Worm (Caenorhabditis elegans): ENCODE measurements around the gene sra-33.

sra-33 gene

DNA sequence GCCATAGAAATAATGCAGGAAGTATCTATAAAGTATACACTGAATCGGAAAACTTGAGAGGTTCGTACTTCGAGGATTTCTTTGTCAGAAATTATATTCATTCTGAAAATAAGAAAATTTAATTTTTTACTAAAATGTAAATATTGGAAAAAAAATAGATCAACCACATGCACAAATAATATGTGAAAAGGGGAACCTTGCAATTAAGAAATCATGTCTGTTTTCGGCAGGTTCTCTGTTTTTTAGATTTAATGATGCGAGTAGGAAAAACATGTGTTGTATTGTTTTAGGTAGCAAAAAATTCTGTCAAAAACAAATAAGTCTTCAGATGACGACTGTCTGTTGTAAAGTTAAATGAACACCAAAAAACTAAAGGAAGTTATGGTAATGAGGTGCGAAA, at the start of gene sra-33:
Gene sra-33 (minus strand): TSS at position 101 of the 400 bp plus-strand sequence.
- TF ChIP-seq tab-1 (GFP tag; IDR thresholded peaks at IDR 0.05): no peak

DNA sequence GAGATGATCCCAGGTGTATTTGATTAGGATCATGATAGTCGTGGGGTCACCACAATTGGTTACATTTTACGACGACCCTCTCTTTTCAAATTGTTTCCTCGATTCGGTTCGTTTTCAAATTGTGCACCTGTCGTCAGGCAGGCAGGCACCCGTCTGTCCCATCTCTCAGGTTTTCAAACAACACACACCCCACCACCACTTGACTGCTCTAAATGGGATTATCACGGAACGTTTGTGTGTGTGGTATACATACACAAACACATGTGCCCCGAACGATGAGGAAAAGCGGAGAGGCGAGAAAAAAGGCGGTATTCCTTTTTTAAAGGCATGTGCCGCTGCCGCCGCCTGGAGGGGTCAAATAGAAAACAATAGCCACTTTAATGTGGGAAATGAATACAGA, 48.3 kb upstream of the sra-33 start:
- 0 out of 2 replicates have a peak, but pooled peaks have one; percentile 25 for TF ChIP-seq ref-1 (GFP tag; conservative IDR thresholded peaks at IDR 0.05)
- TF ChIP-seq ztf-29 (GFP tag; IDR thresholded peaks at IDR 0.05): no peak
- TF ChIP-seq flt-1 (GFP tag; IDR thresholded peaks at IDR 0.05): 0 out of 2 replicates have a peak, but pooled peaks have one; percentile 27
- no peak for TF ChIP-seq klf-2 (GFP tag; conservative IDR thresholded peaks at IDR 0.05)
- TF ChIP-seq T22C8.4 (GFP tag; IDR thresholded peaks at IDR 0.05): no peak

DNA sequence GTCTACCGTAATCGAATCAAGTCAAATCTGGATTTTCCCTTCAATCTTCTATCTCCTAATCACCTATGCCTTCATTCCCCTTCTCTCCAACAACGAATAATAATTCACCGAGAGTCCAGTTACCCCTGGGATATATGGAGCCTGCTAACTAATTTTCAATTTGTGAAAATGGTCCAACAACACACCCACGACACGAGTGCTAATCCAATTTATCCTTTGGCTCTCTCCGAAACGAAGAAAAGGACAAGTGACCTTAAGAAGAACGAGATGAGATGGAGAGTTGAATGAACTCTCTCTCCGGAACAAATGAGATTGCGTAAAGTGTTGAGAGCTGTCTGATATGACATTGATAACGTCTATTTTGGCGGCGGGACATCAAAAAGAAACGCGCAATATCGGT, 47.3 kb upstream of the sra-33 start:
- TF ChIP-seq ztf-23 (GFP tag; IDR thresholded peaks at IDR 0.05) (no peak), tab-1 (GFP tag; IDR thresholded peaks at IDR 0.05) (no peak), klf-2 (GFP tag; conservative IDR thresholded peaks at IDR 0.05) (no peak), ztf-29 (GFP tag; IDR thresholded peaks at IDR 0.05) (no peak), ref-1 (GFP tag; conservative IDR thresholded peaks at IDR 0.05) (no peak), med-1 (GFP tag; optimal IDR thresholded peaks at IDR 0.05; ENCODE audit: insufficient read depth) (no peak), flt-1 (GFP tag; IDR thresholded peaks at IDR 0.05) (no peak), cog-1 (tag; optimal IDR thresholded peaks at IDR 0.05) (no peak), T22C8.4 (GFP tag; IDR thresholded peaks at IDR 0.05) (no peak)

DNA sequence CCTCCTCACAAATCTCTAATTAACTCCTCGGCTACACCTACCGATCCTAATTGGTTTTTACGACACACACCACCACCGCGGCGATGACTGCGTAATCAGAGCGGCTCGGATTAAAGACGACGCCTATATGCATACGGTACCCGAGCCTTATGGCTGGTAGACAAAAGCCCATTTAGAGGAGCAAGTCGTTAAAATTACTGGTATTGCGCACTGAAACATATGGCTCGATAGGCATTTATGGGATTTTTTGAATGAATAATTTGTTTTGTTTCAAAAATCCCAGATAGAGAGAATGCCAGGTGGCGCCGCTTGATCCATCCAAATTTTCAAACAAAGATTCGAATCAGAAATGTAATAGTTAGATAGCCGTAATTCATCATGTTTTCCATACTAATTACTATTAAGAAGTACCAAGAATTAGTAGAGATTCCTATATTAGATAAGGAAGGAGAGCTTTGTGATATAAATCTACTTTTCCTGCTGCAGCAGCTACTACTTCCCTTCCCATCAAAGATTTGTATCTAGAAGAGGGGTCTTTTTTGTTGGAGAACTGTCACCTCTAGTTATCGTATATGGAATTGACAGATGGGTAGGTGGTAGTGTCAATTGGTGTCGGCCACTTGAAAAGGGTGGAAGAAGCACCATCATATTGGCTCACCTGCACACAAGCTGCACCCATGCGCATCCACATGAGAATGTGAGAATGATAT, 46.3 kb upstream of the sra-33 start:
- TF ChIP-seq flt-1 (GFP tag; IDR thresholded peaks at IDR 0.05) (no peak), ref-1 (GFP tag; conservative IDR thresholded peaks at IDR 0.05) (no peak), ztf-23 (GFP tag; IDR thresholded peaks at IDR 0.05) (no peak), T22C8.4 (GFP tag; IDR thresholded peaks at IDR 0.05) (no peak)

DNA sequence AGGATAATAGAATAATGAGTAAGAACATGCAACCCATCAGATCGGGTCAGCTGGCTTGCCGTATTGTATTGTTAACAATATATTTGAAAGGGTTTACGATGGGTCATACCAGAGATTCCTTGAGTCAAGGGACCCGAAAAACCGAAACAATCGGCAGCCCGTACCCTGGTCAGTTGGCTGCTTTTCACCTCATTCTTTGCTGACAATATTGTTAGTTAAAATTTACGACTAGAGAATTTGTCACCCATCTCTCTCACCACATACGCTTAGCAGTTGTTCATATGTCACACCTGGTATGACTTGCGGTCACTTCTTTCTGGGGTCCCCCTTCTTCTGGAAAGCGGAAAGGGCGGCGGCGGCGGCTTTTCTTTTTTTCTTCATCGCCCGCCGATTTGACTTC, 44.0 kb upstream of the sra-33 start:
- TF ChIP-seq T22C8.4 (GFP tag; IDR thresholded peaks at IDR 0.05) (no peak), flt-1 (GFP tag; IDR thresholded peaks at IDR 0.05) (no peak), ztf-23 (GFP tag; IDR thresholded peaks at IDR 0.05) (no peak), ref-1 (GFP tag; conservative IDR thresholded peaks at IDR 0.05) (no peak)

DNA sequence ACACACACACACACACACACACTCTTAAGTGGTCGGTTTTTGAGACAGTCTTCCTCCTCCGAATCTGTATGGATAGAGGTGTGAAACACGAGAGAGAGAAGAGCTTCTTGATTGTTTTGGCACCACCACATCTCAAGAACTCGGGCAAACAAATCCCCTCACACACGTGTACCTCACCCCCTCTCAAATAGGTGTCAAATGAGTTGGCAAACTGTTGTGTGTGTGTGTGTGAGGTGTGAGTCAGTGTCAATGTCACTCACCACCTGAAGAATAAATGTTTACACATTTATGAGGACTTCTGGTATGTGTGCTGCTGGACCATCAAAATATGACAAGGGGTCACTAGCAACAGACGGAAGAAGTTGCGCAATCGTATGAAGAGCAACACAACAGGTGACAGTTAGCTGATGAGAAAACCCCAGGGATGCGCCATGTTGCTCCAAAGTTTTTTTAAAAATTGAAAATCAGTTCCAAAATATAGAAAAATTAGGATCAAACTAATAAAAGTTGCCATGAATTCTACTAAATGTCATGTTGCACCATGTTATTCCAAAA, 43.0 kb upstream of the sra-33 start:
- TF ChIP-seq flt-1 (GFP tag; IDR thresholded peaks at IDR 0.05): peak; percentile 13; the same call in 1 of the 2 replicates
- no peak for TF ChIP-seq cog-1 (tag; optimal IDR thresholded peaks at IDR 0.05)

DNA sequence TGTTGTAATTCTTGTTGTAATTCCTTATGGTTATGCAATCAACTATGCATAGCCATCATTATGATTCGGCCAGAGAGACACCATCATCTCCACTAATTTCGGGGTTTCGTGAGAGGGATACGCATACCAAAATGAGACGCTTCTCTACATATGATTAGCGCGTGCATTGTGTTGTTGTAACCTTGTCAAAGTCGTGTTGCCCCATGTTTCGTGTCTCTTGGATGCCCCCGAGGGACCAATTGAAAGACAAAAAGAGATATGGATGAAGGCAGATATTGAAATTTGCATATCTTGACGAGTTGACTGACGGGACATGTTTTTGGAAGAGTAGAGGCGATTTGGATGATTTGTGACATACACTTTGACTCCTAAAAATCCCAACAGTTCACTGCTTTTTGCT, 42.3 kb upstream of the sra-33 start:
- TF ChIP-seq ztf-29 (GFP tag; IDR thresholded peaks at IDR 0.05): no peak
- no peak for TF ChIP-seq klf-2 (GFP tag; conservative IDR thresholded peaks at IDR 0.05)
- TF ChIP-seq med-1 (GFP tag; optimal IDR thresholded peaks at IDR 0.05; ENCODE audit: insufficient read depth): no peak
- TF ChIP-seq cog-1 (tag; optimal IDR thresholded peaks at IDR 0.05): no peak
- TF ChIP-seq flt-1 (GFP tag; IDR thresholded peaks at IDR 0.05): no peak
- no peak for TF ChIP-seq T22C8.4 (GFP tag; IDR thresholded peaks at IDR 0.05)

DNA sequence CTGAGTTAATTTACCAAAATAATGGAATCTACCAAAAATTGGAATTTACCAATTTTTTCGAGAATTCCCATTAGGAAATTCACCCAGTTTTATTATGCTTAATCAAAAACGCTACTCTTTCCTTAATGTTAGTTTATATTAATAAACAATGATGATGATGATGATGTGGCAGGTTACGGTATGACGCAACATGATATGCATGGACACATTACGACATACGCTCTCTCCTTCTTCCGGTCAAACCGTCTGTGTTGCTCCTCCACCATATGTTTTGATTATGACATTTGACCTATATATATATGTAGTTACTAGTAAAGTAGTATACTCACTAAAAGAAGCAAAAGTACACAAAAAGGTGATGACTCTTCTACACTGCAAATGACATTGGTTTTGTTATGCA, 40.4 kb upstream of the sra-33 start:
- no peak for TF ChIP-seq klf-2 (GFP tag; conservative IDR thresholded peaks at IDR 0.05)
- TF ChIP-seq tab-1 (GFP tag; IDR thresholded peaks at IDR 0.05): no peak
- no peak for TF ChIP-seq flt-1 (GFP tag; IDR thresholded peaks at IDR 0.05)
- no peak for TF ChIP-seq T22C8.4 (GFP tag; IDR thresholded peaks at IDR 0.05)
- TF ChIP-seq med-1 (GFP tag; optimal IDR thresholded peaks at IDR 0.05; ENCODE audit: insufficient read depth): no peak
- TF ChIP-seq cog-1 (tag; optimal IDR thresholded peaks at IDR 0.05): no peak
- no peak for TF ChIP-seq ref-1 (GFP tag; conservative IDR thresholded peaks at IDR 0.05)
- TF ChIP-seq ztf-23 (GFP tag; IDR thresholded peaks at IDR 0.05): no peak
- TF ChIP-seq ztf-29 (GFP tag; IDR thresholded peaks at IDR 0.05): no peak

DNA sequence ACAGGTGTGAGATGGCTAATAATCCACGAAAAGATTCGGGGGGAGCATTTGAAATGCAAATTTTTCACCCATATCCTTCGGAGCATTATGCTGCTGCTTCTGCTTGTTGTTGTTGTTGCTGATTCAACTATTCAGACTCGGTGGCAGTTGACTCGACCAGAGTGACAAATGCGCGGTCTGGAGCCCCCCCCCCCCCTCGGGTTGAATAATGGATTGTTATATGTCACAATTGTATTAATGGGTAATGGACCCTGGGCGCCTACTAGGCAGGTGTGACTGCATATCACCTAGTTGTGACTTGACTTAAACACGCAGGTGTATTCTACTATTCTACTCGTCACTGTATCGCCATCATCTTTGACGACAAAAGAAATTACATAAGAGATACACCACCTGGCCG, 38.5 kb upstream of the sra-33 start:
- no peak for TF ChIP-seq ztf-29 (GFP tag; IDR thresholded peaks at IDR 0.05)
- no peak for TF ChIP-seq ztf-23 (GFP tag; IDR thresholded peaks at IDR 0.05)

DNA sequence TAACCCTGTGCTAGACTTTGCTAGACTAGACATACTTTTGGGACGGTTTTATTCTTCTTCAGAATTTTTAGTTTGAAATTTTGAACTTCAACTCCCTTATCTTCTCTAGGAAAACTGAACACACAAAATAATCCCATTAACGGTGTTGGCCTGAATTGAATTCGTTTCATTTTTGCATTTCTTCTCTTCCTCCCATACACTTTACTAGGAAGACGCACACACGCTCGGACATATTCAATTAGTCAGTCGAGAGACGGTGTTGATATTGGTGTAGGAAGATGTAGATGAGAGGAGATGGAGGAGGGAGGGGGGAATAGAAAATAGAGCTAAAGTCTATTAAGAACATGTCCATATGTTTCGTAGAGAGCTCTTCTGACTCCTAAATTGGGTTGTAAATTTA, 37.6 kb upstream of the sra-33 start:
- no peak for TF ChIP-seq tab-1 (GFP tag; IDR thresholded peaks at IDR 0.05)
- TF ChIP-seq ztf-23 (GFP tag; IDR thresholded peaks at IDR 0.05): no peak
- TF ChIP-seq ztf-29 (GFP tag; IDR thresholded peaks at IDR 0.05): no peak
- TF ChIP-seq flt-1 (GFP tag; IDR thresholded peaks at IDR 0.05): no peak

DNA sequence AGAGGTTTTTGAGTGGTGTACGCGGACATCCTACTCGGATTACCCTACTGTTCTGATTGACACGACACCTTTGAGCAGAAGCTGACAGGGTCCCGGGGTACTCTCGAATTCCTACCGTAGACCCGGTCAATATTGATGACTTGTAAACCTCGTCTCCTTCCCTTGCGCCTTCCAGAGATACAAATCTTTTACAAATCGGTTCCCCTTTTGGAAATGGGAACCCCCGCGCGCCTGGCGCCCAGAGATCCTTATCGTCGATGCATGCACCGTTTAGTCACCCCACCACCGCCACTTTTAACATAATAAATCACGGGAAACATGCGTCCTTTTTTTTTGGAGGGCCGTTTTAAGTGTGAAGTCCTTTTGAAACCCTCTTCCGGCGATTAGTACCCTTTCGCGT, 36.0 kb upstream of the sra-33 start:
- TF ChIP-seq T22C8.4 (GFP tag; IDR thresholded peaks at IDR 0.05): no peak

DNA sequence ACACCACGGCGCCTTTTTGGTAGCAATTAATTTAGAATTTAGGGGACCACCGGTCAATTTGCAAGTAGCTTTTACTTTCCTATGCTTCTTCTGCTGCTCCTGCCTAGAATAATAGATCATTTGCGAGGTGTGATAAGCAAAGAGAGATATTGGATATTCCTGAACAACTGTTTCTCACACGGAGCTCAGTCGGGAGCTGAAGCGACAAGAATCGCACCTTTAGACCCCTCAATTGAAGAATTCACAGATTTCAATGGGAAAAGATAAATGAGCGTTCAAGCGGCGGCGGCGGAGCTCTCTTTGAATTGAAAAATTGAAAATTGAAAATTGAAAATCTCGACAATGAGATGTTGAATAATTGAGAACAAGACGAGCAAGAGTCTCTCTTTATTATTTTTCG, 35.5 kb upstream of the sra-33 start:
- TF ChIP-seq ztf-23 (GFP tag; IDR thresholded peaks at IDR 0.05): no peak
- no peak for TF ChIP-seq cog-1 (tag; optimal IDR thresholded peaks at IDR 0.05)

All from whole organism, midembryonic.